Fruit fly (Drosophila melanogaster) whole organism, embryonic: ENCODE measurements around the gene CG43338.
A peak's percentile ranks its signal among the peaks of the same experiment; 100 is the strongest.

Experiments
- Bdp1 ChIP-seq: fragments of 200-800 bp; sonication (Bioruptor generic); optimal IDR thresholded peaks from 3 replicates; lab custom pipeline; 2016; ENCODE audit warnings: missing biosample characterization, missing genetic modification characterization
- CG10274 ChIP-seq: fragments of 200-800 bp; sonication (Bioruptor generic); optimal IDR thresholded peaks from 3 replicates; lab custom pipeline; 2017; ENCODE audit warnings: missing biosample characterization, mild to moderate bottlenecking, missing genetic modification characterization
- CG11723 ChIP-seq: fragments of 200-800 bp; sonication (Bioruptor generic); optimal IDR thresholded peaks from 2 replicates; lab custom pipeline; 2017; ENCODE audit warnings: missing biosample characterization, mild to moderate bottlenecking, missing genetic modification characterization
- CG12104 ChIP-seq: fragments of 200-800 bp; sonication (Bioruptor generic); optimal IDR thresholded peaks from 3 replicates; lab custom pipeline; 2016; ENCODE audit warnings: missing biosample characterization, missing genetic modification characterization
- CG12299 ChIP-seq: fragments of 200-800 bp; sonication (Bioruptor generic); optimal IDR thresholded peaks from 2 replicates; lab custom pipeline; 2018; ENCODE audit warnings: missing biosample characterization, mild to moderate bottlenecking, missing genetic modification characterization
- CG13296 ChIP-seq: fragments of 200-800 bp; sonication (Bioruptor generic); optimal IDR thresholded peaks from 3 replicates; lab custom pipeline; 2018; ENCODE audit warnings: missing biosample characterization, mild to moderate bottlenecking, missing genetic modification characterization
- CG13775 ChIP-seq: fragments of 200-800 bp; sonication (Bioruptor generic); optimal IDR thresholded peaks from 3 replicates; lab custom pipeline; 2017; ENCODE audit warnings: missing biosample characterization, mild to moderate bottlenecking, missing genetic modification characterization
- CG14441 ChIP-seq: fragments of 200-800 bp; sonication (Bioruptor generic); IDR thresholded peaks from 2 replicates; pipeline ENCODE4 v1.3.6; 2022; ENCODE audit warnings: missing biosample characterization, missing genetic modification characterization
- CG15011 ChIP-seq: fragments of 200-800 bp; sonication (Bioruptor generic); optimal IDR thresholded peaks from 3 replicates; lab custom pipeline; 2018; ENCODE audit warnings: missing biosample characterization, mild to moderate bottlenecking, missing genetic modification characterization
- CG16779 ChIP-seq: fragments of 200-800 bp; sonication (Bioruptor generic); IDR thresholded peaks from 2 replicates; pipeline ENCODE4 v1.3.6; 2022; ENCODE audit warnings: missing biosample characterization, missing genetic modification characterization
- CG17829 ChIP-seq: fragments of 200-800 bp; optimal IDR thresholded peaks from 2 replicates; lab custom pipeline; 2019; ENCODE audit warnings: missing biosample characterization, mild to moderate bottlenecking, missing genetic modification characterization, moderate library complexity
- CG1832 ChIP-seq: fragments of 200-800 bp; sonication (Bioruptor generic); optimal IDR thresholded peaks from 2 replicates; lab custom pipeline; 2017; ENCODE audit warnings: missing biosample characterization, mild to moderate bottlenecking, missing genetic modification characterization, inconsistent platforms
- CG2129 ChIP-seq: fragments of 200-800 bp; sonication (Bioruptor generic); IDR thresholded peaks from 2 replicates; pipeline ENCODE4 v1.3.6; 2022; ENCODE audit warnings: missing biosample characterization, missing genetic modification characterization; ENCODE audit not compliant: partially characterized antibody
- CG3163 ChIP-seq: fragments of 200-800 bp; sonication (Bioruptor generic); optimal IDR thresholded peaks from 3 replicates; lab custom pipeline; 2016; ENCODE audit warnings: missing biosample characterization, missing genetic modification characterization
- CG3838 ChIP-seq: fragments of 200-800 bp; sonication (Bioruptor generic); optimal IDR thresholded peaks from 3 replicates; lab custom pipeline; 2016; ENCODE audit warnings: missing biosample characterization, missing genetic modification characterization
- CG4730 ChIP-seq: fragments of 200-800 bp; sonication (Bioruptor generic); IDR thresholded peaks from 2 replicates; pipeline ENCODE4 v1.3.6; 2022; ENCODE audit warnings: missing biosample characterization, missing genetic modification characterization
- CG5245 ChIP-seq: fragments of 200-800 bp; sonication (Bioruptor generic); optimal IDR thresholded peaks from 3 replicates; lab custom pipeline; 2016; ENCODE audit warnings: missing biosample characterization, missing genetic modification characterization
- CG6791 ChIP-seq: fragments of 200-800 bp; sonication (Bioruptor generic); IDR thresholded peaks from 3 replicates; pipeline ENCODE4 v1.3.6; 2022; ENCODE audit warnings: missing biosample characterization, missing genetic modification characterization; ENCODE audit not compliant: partially characterized antibody
- CG7786 ChIP-seq: fragments of 200-800 bp; sonication (Bioruptor generic); optimal IDR thresholded peaks from 2 replicates; lab custom pipeline; 2016; ENCODE audit warnings: missing biosample characterization, missing genetic modification characterization
- CG8281 ChIP-seq: fragments of 200-800 bp; sonication (Bioruptor generic); optimal IDR thresholded peaks from 2 replicates; lab custom pipeline; 2018; ENCODE audit warnings: missing biosample characterization, mild to moderate bottlenecking, missing genetic modification characterization, moderate library complexity
- CG8944 ChIP-seq: fragments of 200-800 bp; sonication (Bioruptor generic); optimal IDR thresholded peaks from 3 replicates; lab custom pipeline; 2016; ENCODE audit warnings: missing biosample characterization, missing genetic modification characterization
- CrebB ChIP-seq: fragments of 200-800 bp; sonication (Bioruptor generic); optimal IDR thresholded peaks from 3 replicates; lab custom pipeline; 2018; ENCODE audit warnings: missing biosample characterization, mild to moderate bottlenecking, missing genetic modification characterization
- D19B ChIP-seq: fragments of 200-800 bp; sonication (Bioruptor generic); optimal IDR thresholded peaks from 2 replicates; lab custom pipeline; 2017; ENCODE audit warnings: missing biosample characterization, mild to moderate bottlenecking, missing genetic modification characterization
- Deaf1 ChIP-seq: fragments of 200-800 bp; optimal IDR thresholded peaks from 3 replicates; lab custom pipeline; 2019; ENCODE audit warnings: missing biosample characterization, mild to moderate bottlenecking, missing genetic modification characterization, moderate library complexity
- Dip3 ChIP-seq: fragments of 200-800 bp; sonication (Bioruptor generic); optimal IDR thresholded peaks from 3 replicates; lab custom pipeline; 2016; ENCODE audit warnings: missing biosample characterization, missing genetic modification characterization
- E2f1 ChIP-seq: fragments of 200-800 bp; sonication (Bioruptor generic); IDR thresholded peaks from 2 replicates; pipeline ENCODE4 v1.3.6; 2022; ENCODE audit warnings: missing biosample characterization, missing genetic modification characterization
- GATAe ChIP-seq: fragments of 200-800 bp; sonication (Bioruptor generic); conservative IDR thresholded peaks from 2 replicates; pipeline ENCODE4 v1.3.6; 2022; ENCODE audit warnings: missing biosample characterization, missing genetic modification characterization
- Gsc ChIP-seq: fragments of 200-800 bp; sonication (Bioruptor generic); IDR thresholded peaks from 2 replicates; pipeline ENCODE4 v1.3.6; 2022; ENCODE audit warnings: missing biosample characterization, missing genetic modification characterization
- Gug ChIP-seq: fragments of 200-800 bp; sonication (Bioruptor generic); IDR thresholded peaks from 4 replicates; pipeline ENCODE4 v1.3.6; 2022; ENCODE audit warnings: missing biosample characterization, missing genetic modification characterization
- Hsf ChIP-seq: fragments of 200-800 bp; sonication (Bioruptor generic); optimal IDR thresholded peaks from 3 replicates; lab custom pipeline; 2016; ENCODE audit warnings: missing biosample characterization, missing genetic modification characterization
- Kr ChIP-seq: fragments of 200-800 bp; sonication (Bioruptor generic); optimal IDR thresholded peaks from 2 replicates; lab custom pipeline; 2017; ENCODE audit warnings: missing biosample characterization, mild to moderate bottlenecking, missing genetic modification characterization
- Lpt ChIP-seq: fragments of >200 bp; optimal IDR thresholded peaks from 2 replicates; lab custom pipeline; 2018; ENCODE audit warnings: missing biosample characterization, missing genetic modification characterization
- Neu2 ChIP-seq: fragments of 200-800 bp; sonication (Bioruptor generic); optimal IDR thresholded peaks from 3 replicates; lab custom pipeline; 2016; ENCODE audit warnings: missing biosample characterization, missing genetic modification characterization, borderline replicate concordance
- Ptx1 ChIP-seq: fragments of 200-800 bp; sonication (Bioruptor generic); IDR thresholded peaks from 2 replicates; pipeline ENCODE4 v1.3.6; 2022; ENCODE audit warnings: missing biosample characterization, missing genetic modification characterization
- Taf1 ChIP-seq: fragments of 200-800 bp; sonication (Bioruptor generic); IDR thresholded peaks from 2 replicates; pipeline ENCODE4 v1.3.6; 2022; ENCODE audit warnings: missing biosample characterization, missing genetic modification characterization
- Usf ChIP-seq: fragments of 200-800 bp; sonication (Bioruptor generic); optimal IDR thresholded peaks from 2 replicates; lab custom pipeline; 2017; ENCODE audit warnings: missing genotype, missing biosample characterization, missing genetic modification characterization
- ac ChIP-seq: fragments of 200-800 bp; sonication (Bioruptor generic); optimal IDR thresholded peaks from 3 replicates; lab custom pipeline; 2017; ENCODE audit warnings: missing biosample characterization, mild to moderate bottlenecking, missing genetic modification characterization
- ara ChIP-seq: fragments of 200-800 bp; sonication (Bioruptor generic); IDR thresholded peaks from 2 replicates; pipeline ENCODE4 v1.3.6; 2022; ENCODE audit warnings: missing biosample characterization, missing genetic modification characterization
- bcd ChIP-seq: fragments of 200-800 bp; sonication (Bioruptor generic); optimal IDR thresholded peaks from 2 replicates; lab custom pipeline; 2017; ENCODE audit warnings: missing biosample characterization, mild to moderate bottlenecking, missing genetic modification characterization
- bowl ChIP-seq: fragments of 200-800 bp; sonication (Bioruptor generic); IDR thresholded peaks from 2 replicates; pipeline ENCODE4 v1.3.6; 2022; ENCODE audit warnings: missing biosample characterization, missing genetic modification characterization
- cg ChIP-seq: fragments of 200-800 bp; sonication (Bioruptor generic); optimal IDR thresholded peaks from 3 replicates; lab custom pipeline; 2019; ENCODE audit warnings: missing biosample characterization, mild to moderate bottlenecking, missing genetic modification characterization, moderate library complexity
- dysf ChIP-seq: fragments of 200-800 bp; sonication (Bioruptor generic); IDR thresholded peaks from 3 replicates; pipeline ENCODE4 v1.3.6; 2022; ENCODE audit warnings: missing biosample characterization, missing genetic modification characterization
- kah ChIP-seq: fragments of 200-800 bp; sonication (Bioruptor generic); optimal IDR thresholded peaks from 2 replicates; lab custom pipeline; 2018; ENCODE audit warnings: missing biosample characterization, mild to moderate bottlenecking, missing genetic modification characterization
- lab ChIP-seq: fragments of 200-800 bp; sonication (Bioruptor generic); optimal IDR thresholded peaks from 3 replicates; lab custom pipeline; 2017; ENCODE audit warnings: missing biosample characterization, missing genetic modification characterization, mild to moderate bottlenecking, moderate library complexity, missing genetic modification reagents
- lov ChIP-seq, 2 experiments: fragments of 200-800 bp in 1 of 2; fragments of >200 bp in 1 of 2; sonication (Bioruptor generic) in 1 of 2; IDR thresholded peaks in 1 of 2; optimal IDR thresholded peaks in 1 of 2; 2 replicates in 1 of 2; 3 replicates in 1 of 2; pipeline versions ENCODE4 v1.3.6 to Lab custom; 2017 to 2022; ENCODE audit warnings: missing biosample characterization in 1 of 2, missing genetic modification characterization in 1 of 2
- maf-S ChIP-seq: fragments of 200-800 bp; sonication (Bioruptor generic); optimal IDR thresholded peaks from 2 replicates; lab custom pipeline; 2016; ENCODE audit warnings: missing biosample characterization, missing genetic modification characterization
- org-1 ChIP-seq: fragments of 200-800 bp; sonication (Bioruptor generic); optimal IDR thresholded peaks from 2 replicates; lab custom pipeline; 2017; ENCODE audit warnings: missing biosample characterization, missing genetic modification characterization
- rib ChIP-seq: fragments of 200-800 bp; sonication (Bioruptor generic); IDR thresholded peaks from 2 replicates; pipeline ENCODE4 v1.3.6; 2022; ENCODE audit warnings: missing biosample characterization, missing genetic modification characterization
- sens ChIP-seq: fragments of 200-800 bp; sonication (Bioruptor generic); peaks from one replicate; lab custom pipeline; 2016; ENCODE audit warnings: missing biosample characterization, missing genetic modification characterization
- sug ChIP-seq: fragments of 200-800 bp; optimal IDR thresholded peaks from 2 replicates; lab custom pipeline; 2019; ENCODE audit warnings: missing biosample characterization, mild to moderate bottlenecking, missing genetic modification characterization, moderate library complexity
- usp ChIP-seq: fragments of >200 bp; optimal IDR thresholded peaks from 2 replicates; lab custom pipeline; 2017; ENCODE audit warnings: missing biosample characterization, missing genetic modification characterization
- zen ChIP-seq: fragments of 200-800 bp; sonication (Bioruptor generic); optimal IDR thresholded peaks from 3 replicates; lab custom pipeline; 2018; ENCODE audit warnings: missing biosample characterization, mild to moderate bottlenecking, missing genetic modification characterization, moderate library complexity
- zf30C ChIP-seq: fragments of 200-800 bp; sonication (Bioruptor generic); optimal IDR thresholded peaks from 3 replicates; lab custom pipeline; 2018; ENCODE audit warnings: missing biosample characterization, mild to moderate bottlenecking, missing genetic modification characterization

CG43338 gene

dm6 chr2L:18625470-18625869 is 45.6 kb downstream of the CG43338 start (continued):
- no peak for TF ChIP-seq CG17829
- TF ChIP-seq CG4730 (GFP tag; lab: Robert Waterston, UW): no peak
- TF ChIP-seq Usf (GFP tag; lab: Kevin White, UChicago): no peak
- no peak for TF ChIP-seq GATAe (GFP tag; lab: Robert Waterston, UW)
- TF ChIP-seq Deaf1 (tag; lab: Kevin White, UChicago): no peak
- no peak for TF ChIP-seq Lpt (GFP tag; lab: Kevin White, UChicago)
- no peak for TF ChIP-seq Hsf (GFP tag; lab: Kevin White, UChicago)
- peak; percentile 19 for TF ChIP-seq zen
- TF ChIP-seq rib (GFP tag; lab: Robert Waterston, UW): no peak
- peak; percentile 41 for TF ChIP-seq Kr
- no peak for TF ChIP-seq CG15011 (GFP tag; lab: Kevin White, UChicago)
- no peak for TF ChIP-seq maf-S (GFP tag; lab: Kevin White, UChicago)
- no peak for TF ChIP-seq CG14441 (GFP tag; lab: Robert Waterston, UW)
- TF ChIP-seq Taf1 (GFP tag; lab: Robert Waterston, UW): no peak
- no peak for TF ChIP-seq CG7786 (GFP tag; lab: Kevin White, UChicago)
- TF ChIP-seq bcd (GFP tag; lab: Kevin White, UChicago): no peak
- no peak for TF ChIP-seq D19B (GFP tag; lab: Kevin White, UChicago)
- TF ChIP-seq ac (GFP tag; lab: Kevin White, UChicago): peak; percentile 54
- no peak for TF ChIP-seq bowl (GFP tag; lab: Robert Waterston, UW)
- TF ChIP-seq Gsc (GFP tag; lab: Robert Waterston, UW): no peak
- TF ChIP-seq Ptx1: no peak
- no peak for TF ChIP-seq lov (optimal IDR thresholded peaks at IDR 0.05; lab: Kevin White, UChicago)
- no peak for TF ChIP-seq lov (GFP tag; IDR thresholded peaks at IDR 0.05; lab: Robert Waterston, UW)
- TF ChIP-seq sug (tag; lab: Kevin White, UChicago): no peak
- no peak for TF ChIP-seq CG12104 (GFP tag; lab: Kevin White, UChicago)
- peak; percentile 86 for TF ChIP-seq sens (GFP tag; lab: Kevin White, UChicago)
- TF ChIP-seq CG3838 (GFP tag; lab: Kevin White, UChicago): no peak
- no peak for TF ChIP-seq Gug (GFP tag; lab: Robert Waterston, UW)
- no peak for TF ChIP-seq Dip3 (GFP tag; lab: Kevin White, UChicago)
- no peak for TF ChIP-seq usp
- TF ChIP-seq E2f1 (GFP tag; lab: Robert Waterston, UW): no peak
- no peak for TF ChIP-seq zf30C
- no peak for TF ChIP-seq CG10274 (GFP tag; lab: Kevin White, UChicago)
- TF ChIP-seq cg (GFP tag; lab: Kevin White, UChicago): no peak
- TF ChIP-seq Bdp1: no peak
- TF ChIP-seq ara: no peak
- no peak for TF ChIP-seq CG6791
- TF ChIP-seq kah (GFP tag; lab: Kevin White, UChicago): no peak
- no peak for TF ChIP-seq CG13775 (GFP tag; lab: Kevin White, UChicago)
- TF ChIP-seq CG11723 (GFP tag; lab: Kevin White, UChicago): no peak
- no peak for TF ChIP-seq CG2129 (GFP tag; lab: Robert Waterston, UW)
- no peak for TF ChIP-seq CG1832
- no peak for TF ChIP-seq CG8944
- peak; percentile 40 for TF ChIP-seq org-1 (GFP tag; lab: Kevin White, UChicago)
- peak; percentile 31 for TF ChIP-seq CG13296 (GFP tag; lab: Kevin White, UChicago)
- no peak for TF ChIP-seq CG8281 (tag; lab: Kevin White, UChicago)
- TF ChIP-seq CG3163 (GFP tag; lab: Kevin White, UChicago): no peak
- no peak for TF ChIP-seq dysf (GFP tag; lab: Robert Waterston, UW)
- no peak for TF ChIP-seq CG5245 (GFP tag; lab: Kevin White, UChicago)
- peak; percentile 6 for TF ChIP-seq Neu2 (GFP tag; lab: Kevin White, UChicago)
- TF ChIP-seq CG12299: no peak
- no peak for TF ChIP-seq CG16779 (GFP tag; lab: Robert Waterston, UW)
- no peak for TF ChIP-seq CrebB
- TF ChIP-seq lab: peak; percentile 47
